Fruit fly (Drosophila melanogaster) whole organism, prepupa: ENCODE data around the gene CG13390.
A peak's percentile ranks its signal among the peaks of the same experiment; 100 is the strongest.

Experiments
- Blimp-1 ChIP-seq: fragments of 200-800 bp; sonication (Bioruptor generic); optimal IDR thresholded peaks from 3 replicates; lab custom pipeline; 2017; ENCODE audit warnings: missing biosample characterization, missing genetic modification characterization, mild to moderate bottlenecking, moderate library complexity, missing genetic modification reagents
- CG10669 ChIP-seq: fragments of 200-800 bp; sonication (Bioruptor generic); optimal IDR thresholded peaks from 3 replicates; lab custom pipeline; 2018; ENCODE audit warnings: missing biosample characterization, mild to moderate bottlenecking, missing genetic modification characterization, moderate library complexity
- CG11294 ChIP-seq: fragments of 200-800 bp; sonication (Bioruptor generic); IDR thresholded peaks from 2 replicates; pipeline ENCODE4 v1.3.6; 2022; ENCODE audit warnings: missing biosample characterization, missing genetic modification characterization
- CG11762 ChIP-seq: fragments of 200-800 bp; sonication (Bioruptor generic); optimal IDR thresholded peaks from 3 replicates; lab custom pipeline; 2016; ENCODE audit warnings: missing biosample characterization, missing genetic modification characterization; ENCODE audit not compliant: insufficient read depth
- CG11902 ChIP-seq: fragments of 200-800 bp; sonication (Bioruptor generic); optimal IDR thresholded peaks from 3 replicates; lab custom pipeline; 2016; ENCODE audit warnings: missing biosample characterization, missing genetic modification characterization
- CG16779 ChIP-seq: fragments of 200-800 bp; sonication (Bioruptor generic); optimal IDR thresholded peaks from 3 replicates; lab custom pipeline; 2017; ENCODE audit warnings: missing biosample characterization, mild to moderate bottlenecking, missing genetic modification characterization
- CG31627 ChIP-seq: fragments of 200-800 bp; sonication (Bioruptor generic); optimal IDR thresholded peaks from 3 replicates; lab custom pipeline; 2016; ENCODE audit warnings: missing biosample characterization, missing genetic modification characterization
- CG32006 ChIP-seq: fragments of 200-800 bp; sonication (Bioruptor generic); optimal IDR thresholded peaks from 3 replicates; lab custom pipeline; 2017; ENCODE audit warnings: missing biosample characterization, mild to moderate bottlenecking, missing genetic modification characterization
- CG34406 ChIP-seq: fragments of 200-800 bp; sonication (Bioruptor generic); optimal IDR thresholded peaks from 3 replicates; lab custom pipeline; 2016; ENCODE audit warnings: missing biosample characterization, missing genetic modification characterization
- CG3919 ChIP-seq: fragments of 200-800 bp; sonication (Bioruptor generic); optimal IDR thresholded peaks from 3 replicates; lab custom pipeline; 2016; ENCODE audit warnings: missing biosample characterization, missing genetic modification characterization
- CG4318 ChIP-seq: fragments of 200-800 bp; sonication (Bioruptor generic); optimal IDR thresholded peaks from 3 replicates; lab custom pipeline; 2017; ENCODE audit warnings: missing biosample characterization, mild to moderate bottlenecking, missing genetic modification characterization
- CG6163 ChIP-seq: fragments of 200-800 bp; sonication (Bioruptor generic); IDR thresholded peaks from 3 replicates; pipeline ENCODE4 v1.3.6; 2022; ENCODE audit warnings: missing biosample characterization, missing genetic modification characterization
- CG6276 ChIP-seq: fragments of 200-800 bp; sonication (Bioruptor generic); optimal IDR thresholded peaks from 2 replicates; lab custom pipeline; 2017; ENCODE audit warnings: missing biosample characterization, mild to moderate bottlenecking, missing genetic modification characterization
- CG6792 ChIP-seq: fragments of 200-800 bp; sonication (Bioruptor generic); optimal IDR thresholded peaks from 3 replicates; lab custom pipeline; 2016; ENCODE audit warnings: missing biosample characterization, missing genetic modification characterization
- CG6808 ChIP-seq: fragments of 200-800 bp; sonication (Bioruptor generic); optimal IDR thresholded peaks from 3 replicates; lab custom pipeline; 2017; ENCODE audit warnings: missing biosample characterization, missing genetic modification characterization, mild to moderate bottlenecking, moderate library complexity, missing genetic modification reagents
- CG6854 ChIP-seq: fragments of 200-800 bp; sonication (Bioruptor generic); optimal IDR thresholded peaks from 2 replicates; lab custom pipeline; 2017; ENCODE audit warnings: missing biosample characterization, mild to moderate bottlenecking, missing genetic modification characterization
- CG7368 ChIP-seq: fragments of 200-800 bp; sonication (Bioruptor generic); optimal IDR thresholded peaks from 3 replicates; lab custom pipeline; 2016; ENCODE audit warnings: missing biosample characterization, missing genetic modification characterization
- CG8319 ChIP-seq: fragments of 200-800 bp; sonication (Bioruptor generic); optimal IDR thresholded peaks from 3 replicates; lab custom pipeline; 2016; ENCODE audit warnings: missing biosample characterization, missing genetic modification characterization
- CG8632 ChIP-seq: fragments of 200-800 bp; sonication (Bioruptor generic); optimal IDR thresholded peaks from 3 replicates; lab custom pipeline; 2016; ENCODE audit warnings: missing biosample characterization, missing genetic modification characterization
- CG9139 ChIP-seq: fragments of 200-800 bp; sonication (Bioruptor generic); optimal IDR thresholded peaks from 3 replicates; lab custom pipeline; 2017; ENCODE audit warnings: missing biosample characterization, mild to moderate bottlenecking, missing genetic modification characterization
- Eip75B ChIP-seq: fragments of 200-800 bp; sonication (Bioruptor generic); optimal IDR thresholded peaks from 3 replicates; lab custom pipeline; 2016; ENCODE audit warnings: missing biosample characterization, missing genetic modification characterization
- Eip78C ChIP-seq: fragments of 200-800 bp; sonication (Bioruptor generic); peaks from one replicate; lab custom pipeline; 2016; ENCODE audit warnings: missing biosample characterization, missing genetic modification characterization
- Ets21C ChIP-seq: fragments of 200-800 bp; sonication (Bioruptor generic); optimal IDR thresholded peaks from 3 replicates; lab custom pipeline; 2016; ENCODE audit warnings: missing biosample characterization, missing genetic modification characterization
- Gug ChIP-seq: fragments of 200-800 bp; sonication (Bioruptor generic); IDR thresholded peaks from 2 replicates; pipeline ENCODE4 v1.3.6; 2022; ENCODE audit warnings: missing biosample characterization, missing genetic modification characterization
- Hr38 ChIP-seq: sonication (Bioruptor generic); optimal IDR thresholded peaks from 2 replicates; lab custom pipeline; 2016; ENCODE audit warnings: missing biosample characterization, missing genetic modification characterization
- Hr4 ChIP-seq: fragments of 200-800 bp; sonication (Bioruptor generic); optimal IDR thresholded peaks from 3 replicates; lab custom pipeline; 2016; ENCODE audit warnings: missing biosample characterization, missing genetic modification characterization
- Lpt ChIP-seq: fragments of 200-800 bp; sonication (Bioruptor generic); optimal IDR thresholded peaks from 3 replicates; lab custom pipeline; 2016; ENCODE audit warnings: missing biosample characterization, missing genetic modification characterization
- Met ChIP-seq: fragments of 200-800 bp; sonication (Bioruptor generic); optimal IDR thresholded peaks from 3 replicates; lab custom pipeline; 2016; ENCODE audit warnings: missing biosample characterization, missing genetic modification characterization
- Sox14 ChIP-seq: fragments of 200-800 bp; sonication (Bioruptor generic); optimal IDR thresholded peaks from 3 replicates; lab custom pipeline; 2016; ENCODE audit warnings: missing biosample characterization, missing genetic modification characterization
- achi ChIP-seq: fragments of 200-800 bp; sonication (Bioruptor generic); optimal IDR thresholded peaks from 3 replicates; lab custom pipeline; 2016; ENCODE audit warnings: missing biosample characterization, missing genetic modification characterization
- acj6 ChIP-seq: fragments of 200-800 bp; sonication (Bioruptor generic); optimal IDR thresholded peaks from 3 replicates; lab custom pipeline; 2016; ENCODE audit warnings: missing biosample characterization, missing genetic modification characterization
- cyc ChIP-seq: fragments of 200-800 bp; sonication (Bioruptor generic); optimal IDR thresholded peaks from 3 replicates; lab custom pipeline; 2016; ENCODE audit warnings: missing biosample characterization, missing genetic modification characterization
- dac ChIP-seq: fragments of 200-800 bp; sonication (Bioruptor generic); optimal IDR thresholded peaks from 2 replicates; lab custom pipeline; 2017; ENCODE audit warnings: missing biosample characterization, mild to moderate bottlenecking, missing genetic modification characterization
- dsx ChIP-seq: fragments of 200-800 bp; optimal IDR thresholded peaks from 3 replicates; lab custom pipeline; 2019; ENCODE audit warnings: missing biosample characterization, mild to moderate bottlenecking, missing genetic modification characterization, moderate library complexity; ENCODE audit not compliant: poor library complexity, severe bottlenecking
- eg ChIP-seq: fragments of 200-800 bp; sonication (Bioruptor generic); IDR thresholded peaks from 3 replicates; pipeline ENCODE4 v1.3.6; 2022; ENCODE audit warnings: missing biosample characterization, missing genetic modification characterization
- esn ChIP-seq: fragments of 200-800 bp; sonication (Bioruptor generic); optimal IDR thresholded peaks from 2 replicates; lab custom pipeline; 2016; ENCODE audit warnings: missing biosample characterization, mild to moderate bottlenecking, missing genetic modification characterization, moderate library complexity
- fd85E ChIP-seq: fragments of 200-800 bp; sonication (Bioruptor generic); optimal IDR thresholded peaks from 3 replicates; lab custom pipeline; 2016; ENCODE audit warnings: missing biosample characterization, missing genetic modification characterization
- fkh ChIP-seq: fragments of 200-800 bp; sonication (Bioruptor generic); optimal IDR thresholded peaks from 3 replicates; lab custom pipeline; 2017; ENCODE audit warnings: missing biosample characterization, mild to moderate bottlenecking, missing genetic modification characterization, moderate library complexity
- lz ChIP-seq: fragments of 200-800 bp; sonication (Bioruptor generic); optimal IDR thresholded peaks from 3 replicates; lab custom pipeline; 2016; ENCODE audit warnings: missing biosample characterization, missing genetic modification characterization
- net ChIP-seq: fragments of 200-800 bp; sonication (Bioruptor generic); optimal IDR thresholded peaks from 3 replicates; lab custom pipeline; 2016; ENCODE audit warnings: missing biosample characterization, missing genetic modification characterization
- pdm3 ChIP-seq: fragments of 200-800 bp; sonication (Bioruptor generic); optimal IDR thresholded peaks from 3 replicates; lab custom pipeline; 2016; ENCODE audit warnings: missing biosample characterization, missing genetic modification characterization
- salr ChIP-seq, 2 experiments: fragments of 200-800 bp; sonication (Bioruptor generic); optimal IDR thresholded peaks; 3 replicates each; lab custom pipeline; 2016 to 2018; ENCODE audit warnings: missing biosample characterization in 2 of 2, missing genetic modification characterization in 2 of 2, mild to moderate bottlenecking in 1 of 2
- spab ChIP-seq: fragments of 200-800 bp; sonication (Bioruptor generic); optimal IDR thresholded peaks from 2 replicates; lab custom pipeline; 2017; ENCODE audit warnings: missing biosample characterization, mild to moderate bottlenecking, missing genetic modification characterization, missing genetic modification reagents
- svp ChIP-seq: fragments of 200-800 bp; sonication (Bioruptor generic); peaks from one replicate; lab custom pipeline; 2016; ENCODE audit warnings: missing biosample characterization, missing genetic modification characterization
- topi ChIP-seq: fragments of 200-800 bp; sonication (Bioruptor generic); optimal IDR thresholded peaks from 3 replicates; lab custom pipeline; 2016; ENCODE audit warnings: missing biosample characterization, missing genetic modification characterization

The CG13390 gene

DNA sequence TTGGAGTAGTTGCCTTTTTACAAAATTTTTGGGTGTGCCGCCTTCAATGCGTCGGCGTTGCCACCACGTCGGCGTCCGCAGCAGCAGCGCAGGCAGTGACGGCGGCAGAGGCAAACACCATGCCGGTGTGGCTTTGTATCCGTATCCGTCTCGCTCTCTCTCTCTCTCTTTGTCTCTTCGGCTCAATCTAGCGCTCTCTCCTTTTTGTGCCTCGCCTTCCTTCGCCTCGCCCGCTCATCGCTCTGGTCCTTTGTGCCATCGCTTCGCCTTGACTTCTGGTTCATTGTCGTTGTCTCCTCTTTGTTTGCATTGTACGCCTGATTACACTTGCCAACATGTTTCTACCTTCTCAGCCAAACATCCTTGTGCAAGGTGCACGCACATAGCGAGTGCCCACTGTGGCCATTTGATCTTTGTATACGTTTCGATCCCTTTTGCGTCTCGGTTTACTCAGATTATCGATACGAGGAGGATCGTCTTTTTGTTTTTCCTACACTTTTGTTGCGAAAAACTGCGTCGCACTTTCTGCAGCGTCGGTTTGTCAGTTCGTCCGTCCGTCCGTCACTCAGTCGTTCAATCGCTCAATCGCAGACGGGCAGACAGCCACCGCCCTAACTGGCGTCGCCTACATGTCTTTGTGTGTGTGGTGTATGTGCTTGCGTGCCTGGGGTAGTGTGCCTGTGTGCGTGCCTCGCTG lies 39.9 kb upstream of the CG13390 start (continued):
- TF ChIP-seq CG6163 (GFP tag; lab: Robert Waterston, UW) (peak; percentile 82), esn (GFP tag; lab: Kevin White, UChicago) (peak; percentile 85), CG8319 (GFP tag; lab: Kevin White, UChicago) (peak; percentile 22), CG11294 (GFP tag; lab: Robert Waterston, UW) (peak; percentile 51; the same call in 1 of the 2 replicates), CG6276 (peak; percentile 16), CG6808 (GFP tag; lab: Kevin White, UChicago) (peak; percentile 73), Blimp-1 (GFP tag; lab: Kevin White, UChicago) (peak; percentile 29), Lpt (peak; percentile 67), CG31627 (GFP tag; lab: Kevin White, UChicago) (peak; percentile 73), acj6 (GFP tag; lab: Kevin White, UChicago) (peak; percentile 65), pdm3 (GFP tag; lab: Kevin White, UChicago) (peak; percentile 75), Hr4 (GFP tag; lab: Kevin White, UChicago) (peak; percentile 56), spab (GFP tag; lab: Kevin White, UChicago) (peak; percentile 75), CG34406 (GFP tag; lab: Kevin White, UChicago) (peak; percentile 56), Gug (no peak), CG3919 (GFP tag; lab: Kevin White, UChicago) (peak; percentile 81), cyc (GFP tag; lab: Kevin White, UChicago) (peak; percentile 72), svp (GFP tag; lab: Kevin White, UChicago) (peak; percentile 99), eg (GFP tag; lab: Robert Waterston, UW) (peak; percentile 60), CG11902 (GFP tag; lab: Kevin White, UChicago) (peak; percentile 30), dac (peak; percentile 14), Hr38 (no peak), topi (GFP tag; lab: Kevin White, UChicago) (peak; percentile 78), Eip78C (GFP tag; lab: Kevin White, UChicago) (peak; percentile 94), Sox14 (GFP tag; lab: Kevin White, UChicago) (peak; percentile 98), CG8632 (GFP tag; lab: Kevin White, UChicago) (peak; percentile 59), lz (peak; percentile 79), dsx (peak; percentile 84), CG6854 (GFP tag; lab: Kevin White, UChicago) (peak; percentile 6), fkh (GFP tag; lab: Kevin White, UChicago) (peak; percentile 16), CG7368 (GFP tag; lab: Kevin White, UChicago) (peak; percentile 60), Met (GFP tag; lab: Kevin White, UChicago) (peak; percentile 80), CG16779 (tag; lab: Kevin White, UChicago) (peak; percentile 61), Eip75B (peak; percentile 89), CG32006 (GFP tag; lab: Kevin White, UChicago) (peak; percentile 65), CG6792 (peak; percentile 76), CG11762 (GFP tag; lab: Kevin White, UChicago) (no peak), CG4318 (GFP tag; lab: Kevin White, UChicago) (no peak)

DNA sequence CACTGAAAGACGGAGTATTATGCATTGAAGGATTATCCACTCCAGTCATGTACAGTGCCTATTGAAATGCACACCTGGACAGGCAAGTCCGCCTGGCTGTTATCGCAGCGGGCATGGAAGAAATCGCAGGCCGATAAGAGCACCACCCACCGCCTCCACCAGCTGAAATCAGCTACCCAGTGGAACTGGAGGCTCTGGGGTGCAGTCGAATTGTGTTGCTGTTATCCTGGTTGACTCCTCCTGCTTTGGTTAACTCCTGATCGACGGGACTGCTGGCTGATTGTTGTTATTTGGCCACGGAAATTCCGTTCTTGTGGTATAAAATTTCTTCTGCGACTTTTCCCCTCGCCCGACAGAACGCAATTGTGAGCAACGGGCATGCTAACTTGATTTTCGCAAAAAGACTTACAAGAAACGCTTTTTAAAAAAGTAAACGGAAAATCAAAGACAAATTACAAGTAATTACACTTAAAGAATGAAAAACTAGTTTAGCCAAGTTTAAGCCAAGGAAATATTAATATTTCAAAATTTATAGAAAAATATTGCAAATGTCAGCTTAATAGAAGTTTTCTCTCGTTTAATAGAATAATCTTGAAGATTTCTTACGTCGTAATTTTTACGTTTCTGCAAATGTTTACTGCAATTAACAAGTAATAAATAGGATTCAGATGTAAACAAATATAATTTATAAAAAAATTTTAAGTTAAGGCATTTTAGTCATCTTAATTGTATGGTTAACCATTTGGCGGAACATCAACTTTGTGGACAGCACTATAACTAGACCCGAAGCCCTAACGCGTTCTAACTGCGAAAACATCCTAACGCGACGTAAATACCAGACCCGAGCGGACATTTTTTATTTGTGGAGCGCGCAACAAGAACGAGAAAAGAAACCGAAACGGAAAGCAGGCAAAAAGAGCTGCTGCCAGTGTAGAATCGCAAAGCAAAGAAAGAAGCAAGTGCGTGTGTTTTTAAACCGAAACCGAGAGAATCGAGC lies 38.6 kb upstream of the CG13390 start, which contains the start of the genes CG13398 and Akap200:
TSS of gene CG13398 (minus strand) at position 370 of the 997 bp plus-strand sequence.
TSS of gene Akap200 (plus strand) at position 804 of the 997 bp plus-strand sequence.
- peak; percentile 12 for TF ChIP-seq Ets21C
- TF ChIP-seq CG6792: peak; percentile 7
- TF ChIP-seq cyc (GFP tag; lab: Kevin White, UChicago): peak; percentile 27
- no peak for TF ChIP-seq Lpt
- TF ChIP-seq CG6276: no peak
- TF ChIP-seq Sox14 (GFP tag; lab: Kevin White, UChicago): no peak
- peak; percentile 34 for TF ChIP-seq CG8632 (GFP tag; lab: Kevin White, UChicago)
- no peak for TF ChIP-seq eg (GFP tag; lab: Robert Waterston, UW)
- TF ChIP-seq CG6163 (GFP tag; lab: Robert Waterston, UW): peak; percentile 68; the same call in 1 of the 3 replicates
- no peak for TF ChIP-seq fd85E (GFP tag; lab: Kevin White, UChicago)
- peak; percentile 78 for TF ChIP-seq fkh (GFP tag; lab: Kevin White, UChicago)
- no peak for TF ChIP-seq CG9139 (GFP tag; lab: Kevin White, UChicago)
- TF ChIP-seq CG6808 (GFP tag; lab: Kevin White, UChicago): peak; percentile 39
- TF ChIP-seq achi: peak; percentile 52
- no peak; the same call in 1 of the 2 replicates for TF ChIP-seq CG11294 (GFP tag; lab: Robert Waterston, UW)
- no peak for TF ChIP-seq CG10669 (GFP tag; lab: Kevin White, UChicago)
- no peak for TF ChIP-seq pdm3 (GFP tag; lab: Kevin White, UChicago)
- no peak for TF ChIP-seq CG8319 (GFP tag; lab: Kevin White, UChicago)
- TF ChIP-seq CG31627 (GFP tag; lab: Kevin White, UChicago): peak; percentile 47
- peak; percentile 46 for TF ChIP-seq net (GFP tag; lab: Kevin White, UChicago)
- no peak for TF ChIP-seq salr (GFP tag; optimal IDR thresholded peaks at IDR 0.05; lab: Kevin White, UChicago)
